Fruit fly (Drosophila melanogaster) whole organism, adult: ENCODE data around the gene CG7724.

Experiments used
- CG11617 ChIP-seq: fragments of 200-800 bp; sonication (Bioruptor generic); optimal IDR thresholded peaks from 2 replicates; lab custom pipeline; 2017; ENCODE audit warnings: mild to moderate bottlenecking, missing biosample characterization, missing genetic modification reagents, missing genetic modification characterization
- CG12768 ChIP-seq: fragments of 200-800 bp; sonication (Bioruptor generic); optimal IDR thresholded peaks from 2 replicates; lab custom pipeline; 2017; ENCODE audit warnings: missing biosample characterization, missing genetic modification characterization, mild to moderate bottlenecking, moderate library complexity, missing genetic modification reagents
- CG14711 ChIP-seq: fragments of 200-800 bp; sonication (Bioruptor generic); optimal IDR thresholded peaks from 2 replicates; lab custom pipeline; 2018; ENCODE audit warnings: missing biosample characterization, mild to moderate bottlenecking, missing genetic modification characterization, moderate library complexity
- CG1620 ChIP-seq: fragments of 200-800 bp; sonication (Bioruptor generic); optimal IDR thresholded peaks from 2 replicates; lab custom pipeline; 2016; ENCODE audit warnings: missing biosample characterization, missing genetic modification characterization
- CG33017 ChIP-seq: fragments of 200-800 bp; sonication (Bioruptor generic); optimal IDR thresholded peaks from 2 replicates; lab custom pipeline; 2018; ENCODE audit warnings: missing biosample characterization, mild to moderate bottlenecking, missing genetic modification characterization, moderate library complexity
- CG7101 ChIP-seq: fragments of 200-800 bp; sonication (Bioruptor generic); optimal IDR thresholded peaks from 2 replicates; lab custom pipeline; 2018; ENCODE audit warnings: missing biosample characterization, mild to moderate bottlenecking, missing genetic modification characterization, moderate library complexity
- Clk ChIP-seq: fragments of 200-800 bp; sonication (Bioruptor generic); optimal IDR thresholded peaks from 2 replicates; lab custom pipeline; 2017; ENCODE audit warnings: missing biosample characterization, missing genetic modification characterization
- Crg-1 ChIP-seq: fragments of 200-800 bp; sonication (Bioruptor generic); optimal IDR thresholded peaks from 2 replicates; lab custom pipeline; 2016; ENCODE audit warnings: missing biosample characterization, missing genetic modification characterization
- Mnt ChIP-seq: fragments of 200-800 bp; sonication (Bioruptor generic); optimal IDR thresholded peaks from 2 replicates; lab custom pipeline; 2016; ENCODE audit warnings: missing biosample characterization, mild to moderate bottlenecking, missing genetic modification characterization
- cic ChIP-seq: fragments of 200-800 bp; sonication (Bioruptor generic); optimal IDR thresholded peaks from 2 replicates; lab custom pipeline; 2017; ENCODE audit warnings: missing biosample characterization, mild to moderate bottlenecking, missing genetic modification characterization, moderate library complexity
- kay ChIP-seq: fragments of 200-800 bp; sonication (Bioruptor generic); peaks from one replicate; lab custom pipeline; 2016; ENCODE audit warnings: missing biosample characterization, missing genetic modification characterization, borderline replicate concordance
- ovo ChIP-seq: fragments of 200-800 bp; sonication (Bioruptor generic); optimal IDR thresholded peaks from 2 replicates; lab custom pipeline; 2016; ENCODE audit warnings: missing biosample characterization, missing genetic modification characterization
- pad ChIP-seq: fragments of 200-800 bp; sonication (Bioruptor generic); optimal IDR thresholded peaks from 3 replicates; lab custom pipeline; 2017; ENCODE audit warnings: missing biosample characterization, missing genetic modification characterization, mild to moderate bottlenecking, moderate library complexity, missing genetic modification reagents
- tj ChIP-seq: fragments of 200-800 bp; sonication (Bioruptor generic); optimal IDR thresholded peaks from 3 replicates; lab custom pipeline; 2017; ENCODE audit warnings: missing biosample characterization, mild to moderate bottlenecking, missing genetic modification characterization, moderate library complexity

- TF ChIP-seq CG7101 (tag; lab: Kevin White, UChicago) (no peak), Clk (GFP tag; lab: Kevin White, UChicago) (no peak), CG11617 (no peak), Crg-1 (no peak), kay (GFP tag; lab: Kevin White, UChicago) (no peak), CG12768 (GFP tag; lab: Kevin White, UChicago) (no peak), ovo (GFP tag; lab: Kevin White, UChicago) (no peak), CG1620 (GFP tag; lab: Kevin White, UChicago) (no peak), pad (GFP tag; lab: Kevin White, UChicago) (no peak), Mnt (no peak), cic (GFP tag; lab: Kevin White, UChicago) (peak; percentile 14), tj (GFP tag; lab: Kevin White, UChicago) (no peak), CG33017 (tag; lab: Kevin White, UChicago) (no peak), CG14711 (tag; lab: Kevin White, UChicago) (no peak)
Observed at dm6 chr3L:17051472-17051871, 3.9 kb upstream of the CG7724 start.
